Fruit fly (Drosophila melanogaster): ENCODE results near the gene Elp3.

Elp3 gene

dm6 chr2L:4442010-4442587 lies 2.4 kb upstream of the Elp3 start, which contains the start of the genes Sfp24F and CG15432:
Gene Sfp24F, minus strand, starts transcription at chr2L:4442060.
Gene CG15432, plus strand, starts transcription at chr2L:4442320.
- TF ChIP-seq Pif1A (GFP tag; optimal IDR thresholded peaks at IDR 0.05) (no peak), fd96Ca (GFP tag; IDR thresholded peaks at IDR 0.05) (no peak), CG34367 (tag; optimal IDR thresholded peaks at IDR 0.05) (no peak), Pif1B (GFP tag; optimal IDR thresholded peaks at IDR 0.05) (no peak), CG15710 (tag; optimal IDR thresholded peaks at IDR 0.05) (no peak), CG8301 (tag; optimal IDR thresholded peaks at IDR 0.05) (no peak), CG8159 (tag; optimal IDR thresholded peaks at IDR 0.05) (no peak), CG14655 (GFP tag; optimal IDR thresholded peaks at IDR 0.05) (no peak), D1 (tag; optimal IDR thresholded peaks at IDR 0.05) (no peak), EcR (GFP tag; optimal IDR thresholded peaks at IDR 0.05) (no peak), CG13204 (GFP tag; optimal IDR thresholded peaks at IDR 0.05) (no peak), CG17806 (tag; optimal IDR thresholded peaks at IDR 0.05) (no peak), CG32121 (GFP tag; IDR thresholded peaks at IDR 0.05) (no peak)

- TF ChIP-seq fd96Ca (GFP tag; IDR thresholded peaks at IDR 0.05) (peak; percentile 97), CG10348 (GFP tag; IDR thresholded peaks at IDR 0.05) (peak; percentile 81), EcR (GFP tag; optimal IDR thresholded peaks at IDR 0.05) (peak; percentile 30), Ets98B (GFP tag; IDR thresholded peaks at IDR 0.05) (peak; percentile 99), CG4496 (GFP tag; IDR thresholded peaks at IDR 0.05) (peak; percentile 99), CG14655 (GFP tag; optimal IDR thresholded peaks at IDR 0.05) (peak; percentile 99), CG12605 (GFP tag; IDR thresholded peaks at IDR 0.05) (peak; percentile 98), CG15710 (tag; optimal IDR thresholded peaks at IDR 0.05) (peak; percentile 90), Pif1B (GFP tag; optimal IDR thresholded peaks at IDR 0.05) (peak; percentile 96), gl (tag; optimal IDR thresholded peaks at IDR 0.05) (peak; percentile 96), CG8301 (tag; optimal IDR thresholded peaks at IDR 0.05) (peak; percentile 99), CG17806 (tag; optimal IDR thresholded peaks at IDR 0.05) (peak; percentile 100), CG8159 (tag; optimal IDR thresholded peaks at IDR 0.05) (peak; percentile 99), CG9948 (tag; optimal IDR thresholded peaks at IDR 0.05) (peak; percentile 98), CG34367 (tag; optimal IDR thresholded peaks at IDR 0.05) (peak; percentile 88), CG32121 (GFP tag; IDR thresholded peaks at IDR 0.05) (peak; percentile 99), Snoo (tag; optimal IDR thresholded peaks at IDR 0.05) (peak; percentile 97), CG13204 (GFP tag; optimal IDR thresholded peaks at IDR 0.05) (no peak), D1 (tag; optimal IDR thresholded peaks at IDR 0.05) (peak; percentile 99), rn (GFP tag; IDR thresholded peaks at IDR 0.05) (peak; percentile 98), Pif1A (GFP tag; optimal IDR thresholded peaks at IDR 0.05) (no peak)
Observed at dm6 chr2L:4448582-4449016, 4.1 kb downstream of the Elp3 start, which contains the start of gene MFS18. Gene MFS18, minus strand, starts transcription at chr2L:4448635.

dm6 chr2L:4452798-4453197 lies 8.3 kb downstream of the Elp3 start, which contains the start of gene CG15439:
Gene CG15439, minus strand, starts transcription at chr2L:4453038.
- TF ChIP-seq rn (GFP tag; IDR thresholded peaks at IDR 0.05) = no peak
- no peak for TF ChIP-seq D1 (tag; optimal IDR thresholded peaks at IDR 0.05)
- TF ChIP-seq Snoo (tag; optimal IDR thresholded peaks at IDR 0.05) = no peak
- TF ChIP-seq Ets98B (GFP tag; IDR thresholded peaks at IDR 0.05) = no peak
- TF ChIP-seq gl (tag; optimal IDR thresholded peaks at IDR 0.05) = no peak
- TF ChIP-seq Pif1B (GFP tag; optimal IDR thresholded peaks at IDR 0.05) = no peak
- TF ChIP-seq CG8159 (tag; optimal IDR thresholded peaks at IDR 0.05) = no peak
- no peak for TF ChIP-seq CG9948 (tag; optimal IDR thresholded peaks at IDR 0.05)
- TF ChIP-seq CG12605 (GFP tag; IDR thresholded peaks at IDR 0.05) = no peak
- no peak for TF ChIP-seq CG32121 (GFP tag; IDR thresholded peaks at IDR 0.05)
- TF ChIP-seq CG13204 (GFP tag; optimal IDR thresholded peaks at IDR 0.05) = no peak
- no peak for TF ChIP-seq CG15710 (tag; optimal IDR thresholded peaks at IDR 0.05)
- TF ChIP-seq CG34367 (tag; optimal IDR thresholded peaks at IDR 0.05) = no peak
- no peak for TF ChIP-seq CG4496 (GFP tag; IDR thresholded peaks at IDR 0.05)
- TF ChIP-seq Pif1A (GFP tag; optimal IDR thresholded peaks at IDR 0.05) = no peak
- no peak for TF ChIP-seq CG10348 (GFP tag; IDR thresholded peaks at IDR 0.05)
- TF ChIP-seq EcR (GFP tag; optimal IDR thresholded peaks at IDR 0.05) = no peak
- TF ChIP-seq CG17806 (tag; optimal IDR thresholded peaks at IDR 0.05) = no peak
- no peak for TF ChIP-seq CG8301 (tag; optimal IDR thresholded peaks at IDR 0.05)
- TF ChIP-seq fd96Ca (GFP tag; IDR thresholded peaks at IDR 0.05) = no peak

- TF ChIP-seq CG12605 (GFP tag; IDR thresholded peaks at IDR 0.05) (no peak), CG17806 (tag; optimal IDR thresholded peaks at IDR 0.05) (no peak), D1 (tag; optimal IDR thresholded peaks at IDR 0.05) (no peak), CG14655 (GFP tag; optimal IDR thresholded peaks at IDR 0.05) (no peak), CG4496 (GFP tag; IDR thresholded peaks at IDR 0.05) (no peak), EcR (GFP tag; optimal IDR thresholded peaks at IDR 0.05) (no peak), rn (GFP tag; IDR thresholded peaks at IDR 0.05) (no peak), Pif1B (GFP tag; optimal IDR thresholded peaks at IDR 0.05) (no peak), Snoo (tag; optimal IDR thresholded peaks at IDR 0.05) (no peak), CG8301 (tag; optimal IDR thresholded peaks at IDR 0.05) (no peak), CG10348 (GFP tag; IDR thresholded peaks at IDR 0.05) (no peak), gl (tag; optimal IDR thresholded peaks at IDR 0.05) (no peak), CG8159 (tag; optimal IDR thresholded peaks at IDR 0.05) (no peak), fd96Ca (GFP tag; IDR thresholded peaks at IDR 0.05) (no peak), CG9948 (tag; optimal IDR thresholded peaks at IDR 0.05) (no peak), Ets98B (GFP tag; IDR thresholded peaks at IDR 0.05) (no peak)
Observed at dm6 chr2L:4454009-4454689, 9.6 kb downstream of the Elp3 start, which contains the start of the genes Secp43 and ND-B8. Gene Secp43, minus strand, starts transcription at chr2L:4454453. Gene ND-B8, plus strand, starts transcription at chr2L:4454626.

dm6 chr2L:4456539-4456994 lies 12.0 kb downstream of the Elp3 start, which contains the start of gene Gs1l:
Gene Gs1l, minus strand, starts transcription at chr2L:4456807.
- TF ChIP-seq Ets98B (GFP tag; IDR thresholded peaks at IDR 0.05) = no peak; the same call in 1 of the 2 replicates
- TF ChIP-seq gl (tag; optimal IDR thresholded peaks at IDR 0.05) = no peak
- no peak for TF ChIP-seq CG17806 (tag; optimal IDR thresholded peaks at IDR 0.05)
- TF ChIP-seq CG10348 (GFP tag; IDR thresholded peaks at IDR 0.05) = no peak
- no peak for TF ChIP-seq CG4496 (GFP tag; IDR thresholded peaks at IDR 0.05)
- TF ChIP-seq CG14655 (GFP tag; optimal IDR thresholded peaks at IDR 0.05) = no peak
- no peak for TF ChIP-seq CG8301 (tag; optimal IDR thresholded peaks at IDR 0.05)
- no peak for TF ChIP-seq Snoo (tag; optimal IDR thresholded peaks at IDR 0.05)
- no peak for TF ChIP-seq CG12605 (GFP tag; IDR thresholded peaks at IDR 0.05)
- TF ChIP-seq rn (GFP tag; IDR thresholded peaks at IDR 0.05) = no peak
- TF ChIP-seq CG9948 (tag; optimal IDR thresholded peaks at IDR 0.05) = no peak
- peak; percentile 71 for TF ChIP-seq EcR (GFP tag; optimal IDR thresholded peaks at IDR 0.05)
- TF ChIP-seq Pif1A (GFP tag; optimal IDR thresholded peaks at IDR 0.05) = no peak
- no peak for TF ChIP-seq CG13204 (GFP tag; optimal IDR thresholded peaks at IDR 0.05)
- TF ChIP-seq fd96Ca (GFP tag; IDR thresholded peaks at IDR 0.05) = no peak
- peak; percentile 40; the same call in 1 of the 2 replicates for TF ChIP-seq CG32121 (GFP tag; IDR thresholded peaks at IDR 0.05)
- TF ChIP-seq CG34367 (tag; optimal IDR thresholded peaks at IDR 0.05) = no peak
- no peak for TF ChIP-seq D1 (tag; optimal IDR thresholded peaks at IDR 0.05)
- TF ChIP-seq Pif1B (GFP tag; optimal IDR thresholded peaks at IDR 0.05) = no peak
- peak; percentile 26 for TF ChIP-seq CG8159 (tag; optimal IDR thresholded peaks at IDR 0.05)
- TF ChIP-seq CG15710 (tag; optimal IDR thresholded peaks at IDR 0.05) = no peak

Measured in whole organism, pupa.